Fruit fly (Drosophila melanogaster): Measurements from ENCODE around the gene 5PtaseI.

dm6 chr3R:25074558-25074964 is 29.6 kb upstream of the 5PtaseI start, which contains the start of the genes shams and CG11920:
- TF ChIP-seq CG8478 (optimal IDR thresholded peaks at IDR 0.05) (no peak), CTCF (optimal IDR thresholded peaks at IDR 0.05) (no peak)

Measured in S2 (cell line).